Fruit fly (Drosophila melanogaster) whole organism, embryonic: ENCODE data around the gene Synd.

ENCODE experiments used
- Abd-B ChIP-seq: fragments of 200-800 bp; sonication (Bioruptor generic); optimal IDR thresholded peaks from 2 replicates; lab custom pipeline; 2018; ENCODE audit warnings: missing biosample characterization, mild to moderate bottlenecking, missing genetic modification characterization, moderate library complexity
- Asciz ChIP-seq: fragments of 200-800 bp; sonication (Bioruptor generic); optimal IDR thresholded peaks from 2 replicates; lab custom pipeline; 2017; ENCODE audit warnings: missing biosample characterization, mild to moderate bottlenecking, missing genetic modification characterization, missing genetic modification reagents
- Atf6 ChIP-seq: fragments of 200-800 bp; sonication (Bioruptor generic); IDR thresholded peaks from 2 replicates; pipeline ENCODE4 v1.3.6; 2022; ENCODE audit warnings: missing biosample characterization, missing genetic modification characterization
- BtbVII ChIP-seq: fragments of 200-800 bp; sonication (Bioruptor generic); optimal IDR thresholded peaks from 3 replicates; lab custom pipeline; 2017; ENCODE audit warnings: missing biosample characterization, mild to moderate bottlenecking, missing genetic modification characterization
- CG10209 ChIP-seq: fragments of 200-800 bp; sonication (Bioruptor generic); optimal IDR thresholded peaks from 3 replicates; lab custom pipeline; 2017; ENCODE audit warnings: missing biosample characterization, mild to moderate bottlenecking, missing genetic modification characterization, missing genetic modification reagents
- CG10431 ChIP-seq: fragments of 200-800 bp; sonication (Bioruptor generic); optimal IDR thresholded peaks from 3 replicates; lab custom pipeline; 2018; ENCODE audit warnings: missing biosample characterization, mild to moderate bottlenecking, missing genetic modification characterization
- CG13123 ChIP-seq: fragments of 200-800 bp; sonication (Bioruptor generic); optimal IDR thresholded peaks from 2 replicates; lab custom pipeline; 2016; ENCODE audit warnings: missing biosample characterization, missing genetic modification characterization
- CG14014 ChIP-seq: fragments of 200-800 bp; sonication (Bioruptor generic); IDR thresholded peaks from 2 replicates; pipeline ENCODE4 v1.3.6; 2022; ENCODE audit warnings: missing biosample characterization, missing genetic modification characterization
- CG4404 ChIP-seq: fragments of 200-800 bp; sonication (Bioruptor generic); IDR thresholded peaks from 2 replicates; pipeline ENCODE4 v1.3.6; 2022; ENCODE audit warnings: missing biosample characterization, missing genetic modification characterization
- CG5245 ChIP-seq: fragments of 200-800 bp; sonication (Bioruptor generic); optimal IDR thresholded peaks from 3 replicates; lab custom pipeline; 2016; ENCODE audit warnings: missing biosample characterization, missing genetic modification characterization
- CG6654 ChIP-seq: fragments of 200-800 bp; sonication (Bioruptor generic); optimal IDR thresholded peaks from 2 replicates; lab custom pipeline; 2017; ENCODE audit warnings: missing biosample characterization, mild to moderate bottlenecking, missing genetic modification characterization
- CG8281 ChIP-seq: fragments of 200-800 bp; sonication (Bioruptor generic); optimal IDR thresholded peaks from 2 replicates; lab custom pipeline; 2018; ENCODE audit warnings: missing biosample characterization, mild to moderate bottlenecking, missing genetic modification characterization, moderate library complexity
- CG9727 ChIP-seq: fragments of 200-800 bp; sonication (Bioruptor generic); optimal IDR thresholded peaks from 3 replicates; lab custom pipeline; 2017; ENCODE audit warnings: missing biosample characterization, mild to moderate bottlenecking, missing genetic modification characterization
- CkIIα-i1 ChIP-seq: fragments of 200-800 bp; sonication (Bioruptor generic); IDR thresholded peaks from 2 replicates; pipeline ENCODE4 v1.3.6; 2022; ENCODE audit warnings: missing biosample characterization, missing genetic modification characterization
- D ChIP-seq, 2 experiments: fragments of 200-800 bp in 1 of 2; fragments of >200 bp in 1 of 2; sonication (Bioruptor generic) in 1 of 2; optimal IDR thresholded peaks; 2 replicates in 1 of 2; 3 replicates in 1 of 2; lab custom pipeline; 2017; ENCODE audit warnings: mild to moderate bottlenecking in 1 of 2, missing biosample characterization in 1 of 2, missing genetic modification characterization in 1 of 2, missing genetic modification reagents in 1 of 2
- Dip3 ChIP-seq: fragments of 200-800 bp; sonication (Bioruptor generic); optimal IDR thresholded peaks from 3 replicates; lab custom pipeline; 2016; ENCODE audit warnings: missing biosample characterization, missing genetic modification characterization
- Ets65A ChIP-seq: fragments of 200-800 bp; sonication (Bioruptor generic); peaks from one replicate; lab custom pipeline; 2016; ENCODE audit warnings: missing biosample characterization, missing genetic modification characterization
- Fer2 ChIP-seq: fragments of 200-800 bp; sonication (Bioruptor generic); optimal IDR thresholded peaks from 2 replicates; lab custom pipeline; 2018; ENCODE audit warnings: missing biosample characterization, mild to moderate bottlenecking, missing genetic modification characterization, moderate library complexity
- Gsc ChIP-seq: fragments of 200-800 bp; sonication (Bioruptor generic); IDR thresholded peaks from 2 replicates; pipeline ENCODE4 v1.3.6; 2022; ENCODE audit warnings: missing biosample characterization, missing genetic modification characterization
- HLHmδ ChIP-seq: fragments of 200-800 bp; sonication (Bioruptor generic); optimal IDR thresholded peaks from 2 replicates; lab custom pipeline; 2018; ENCODE audit warnings: missing biosample characterization, mild to moderate bottlenecking, missing genetic modification characterization, moderate library complexity
- Hr51 ChIP-seq, 2 experiments: fragments of 200-800 bp; sonication (Bioruptor generic); optimal IDR thresholded peaks; 2 replicates in 1 of 2; 3 replicates in 1 of 2; lab custom pipeline; 2016 to 2018; ENCODE audit warnings: missing biosample characterization in 2 of 2, missing genetic modification characterization in 2 of 2, mild to moderate bottlenecking in 1 of 2, moderate library complexity in 1 of 2
- MBD-R2 ChIP-seq: fragments of 200-800 bp; sonication (Bioruptor generic); IDR thresholded peaks from 2 replicates; pipeline ENCODE4 v1.3.6; 2022; ENCODE audit warnings: missing biosample characterization, missing genetic modification characterization
- NFAT ChIP-seq: fragments of 200-800 bp; sonication (Bioruptor generic); IDR thresholded peaks from 2 replicates; pipeline ENCODE4 v1.3.6; 2022; ENCODE audit warnings: missing biosample characterization, missing genetic modification characterization
- Nf-YA ChIP-seq: fragments of 200-800 bp; sonication (Bioruptor generic); IDR thresholded peaks from 2 replicates; pipeline ENCODE4 v1.3.6; 2022; ENCODE audit warnings: missing biosample characterization, missing genetic modification characterization
- abd-A ChIP-seq: fragments of 200-800 bp; sonication (Bioruptor generic); optimal IDR thresholded peaks from 3 replicates; lab custom pipeline; 2019; ENCODE audit warnings: missing biosample characterization, mild to moderate bottlenecking, missing genetic modification characterization, moderate library complexity
- amos ChIP-seq: fragments of 200-800 bp; sonication (Bioruptor generic); IDR thresholded peaks from 2 replicates; pipeline ENCODE4 v1.3.6; 2022; ENCODE audit warnings: missing biosample characterization, missing genetic modification characterization; ENCODE audit not compliant: partially characterized antibody
- bab2 ChIP-seq: fragments of 200-800 bp; sonication (Bioruptor generic); optimal IDR thresholded peaks from 2 replicates; lab custom pipeline; 2016; ENCODE audit warnings: missing biosample characterization, missing genetic modification characterization
- bcd ChIP-seq: fragments of 200-800 bp; sonication (Bioruptor generic); optimal IDR thresholded peaks from 2 replicates; lab custom pipeline; 2017; ENCODE audit warnings: missing biosample characterization, mild to moderate bottlenecking, missing genetic modification characterization
- chn ChIP-seq: fragments of 200-800 bp; sonication (Bioruptor generic); optimal IDR thresholded peaks from 2 replicates; lab custom pipeline; 2016; ENCODE audit warnings: missing biosample characterization, missing genetic modification characterization
- crc ChIP-seq: fragments of 200-800 bp; sonication (Bioruptor generic); optimal IDR thresholded peaks from 2 replicates; lab custom pipeline; 2016; ENCODE audit warnings: missing biosample characterization, missing genetic modification characterization
- crol ChIP-seq: fragments of 200-800 bp; sonication (Bioruptor generic); IDR thresholded peaks from 2 replicates; pipeline ENCODE4 v1.3.6; 2022; ENCODE audit warnings: missing biosample characterization, missing genetic modification characterization
- disco-r ChIP-seq: fragments of 200-800 bp; sonication (Bioruptor generic); optimal IDR thresholded peaks from 2 replicates; lab custom pipeline; 2016; ENCODE audit warnings: missing biosample characterization, missing genetic modification characterization
- dm ChIP-seq: fragments of 200-800 bp; sonication (Bioruptor generic); optimal IDR thresholded peaks from 3 replicates; lab custom pipeline; 2016; ENCODE audit warnings: missing biosample characterization, missing genetic modification characterization
- dmrt11E ChIP-seq: fragments of 200-800 bp; sonication (Bioruptor generic); optimal IDR thresholded peaks from 3 replicates; lab custom pipeline; 2018; ENCODE audit warnings: missing biosample characterization, mild to moderate bottlenecking, missing genetic modification characterization, moderate library complexity
- fd64A ChIP-seq: fragments of 200-800 bp; sonication (Bioruptor generic); optimal IDR thresholded peaks from 3 replicates; lab custom pipeline; 2018; ENCODE audit warnings: missing biosample characterization, mild to moderate bottlenecking, missing genetic modification characterization
- fd96Cb ChIP-seq: fragments of 200-800 bp; sonication (Bioruptor generic); optimal IDR thresholded peaks from 2 replicates; lab custom pipeline; 2018; ENCODE audit warnings: missing biosample characterization, mild to moderate bottlenecking, missing genetic modification characterization, moderate library complexity
- fru ChIP-seq: fragments of >200 bp; optimal IDR thresholded peaks from 2 replicates; lab custom pipeline; 2017
- grn ChIP-seq: fragments of 200-800 bp; sonication (Bioruptor generic); optimal IDR thresholded peaks from 3 replicates; lab custom pipeline; 2017; ENCODE audit warnings: missing biosample characterization, missing genetic modification characterization
- gt ChIP-seq: fragments of 200-800 bp; sonication (Bioruptor generic); IDR thresholded peaks from 2 replicates; pipeline ENCODE4 v1.3.6; 2022; ENCODE audit warnings: missing biosample characterization, missing genetic modification characterization
- hth ChIP-seq: fragments of >200 bp; optimal IDR thresholded peaks from 2 replicates; lab custom pipeline; 2017; ENCODE audit warnings: inconsistent platforms
- lilli ChIP-seq: fragments of 200-800 bp; sonication (Bioruptor generic); optimal IDR thresholded peaks from 3 replicates; lab custom pipeline; 2016; ENCODE audit warnings: missing biosample characterization, missing genetic modification characterization
- luna ChIP-seq: fragments of 200-800 bp; sonication (Bioruptor generic); optimal IDR thresholded peaks from 2 replicates; lab custom pipeline; 2016; ENCODE audit warnings: missing biosample characterization, missing genetic modification characterization
- maf-S ChIP-seq: fragments of 200-800 bp; sonication (Bioruptor generic); optimal IDR thresholded peaks from 2 replicates; lab custom pipeline; 2016; ENCODE audit warnings: missing biosample characterization, missing genetic modification characterization
- nerfin-1 ChIP-seq: fragments of 200-800 bp; sonication (Bioruptor generic); optimal IDR thresholded peaks from 3 replicates; lab custom pipeline; 2019; ENCODE audit warnings: missing biosample characterization, mild to moderate bottlenecking, missing genetic modification characterization, moderate library complexity
- nerfin-2 ChIP-seq: fragments of 200-800 bp; sonication (Bioruptor generic); IDR thresholded peaks from 2 replicates; pipeline ENCODE4 v1.3.6; 2022; ENCODE audit warnings: missing biosample characterization, missing genetic modification characterization; ENCODE audit not compliant: partially characterized antibody
- ro ChIP-seq: fragments of 200-800 bp; sonication (Bioruptor generic); IDR thresholded peaks from 2 replicates; pipeline ENCODE4 v1.3.6; 2022; ENCODE audit warnings: missing biosample characterization, missing genetic modification characterization
- sens ChIP-seq: fragments of 200-800 bp; sonication (Bioruptor generic); peaks from one replicate; lab custom pipeline; 2016; ENCODE audit warnings: missing biosample characterization, missing genetic modification characterization
- sna ChIP-seq: fragments of 200-800 bp; sonication (Bioruptor generic); IDR thresholded peaks from 2 replicates; pipeline ENCODE4 v1.3.6; 2022; ENCODE audit warnings: missing biosample characterization, missing genetic modification characterization; ENCODE audit not compliant: partially characterized antibody
- sr ChIP-seq: fragments of 200-800 bp; sonication (Bioruptor generic); IDR thresholded peaks from 3 replicates; pipeline ENCODE4 v1.3.6; 2022; ENCODE audit warnings: missing biosample characterization, missing genetic modification characterization
- ssp ChIP-seq: fragments of 200-800 bp; sonication (Bioruptor generic); IDR thresholded peaks from 2 replicates; pipeline ENCODE4 v1.3.6; 2022; ENCODE audit warnings: missing biosample characterization, missing genetic modification characterization
- wdn ChIP-seq: fragments of 200-800 bp; sonication (Bioruptor generic); IDR thresholded peaks from 2 replicates; pipeline ENCODE4 v1.3.6; 2022; ENCODE audit warnings: missing biosample characterization, missing genetic modification characterization

Synd gene

DNA sequence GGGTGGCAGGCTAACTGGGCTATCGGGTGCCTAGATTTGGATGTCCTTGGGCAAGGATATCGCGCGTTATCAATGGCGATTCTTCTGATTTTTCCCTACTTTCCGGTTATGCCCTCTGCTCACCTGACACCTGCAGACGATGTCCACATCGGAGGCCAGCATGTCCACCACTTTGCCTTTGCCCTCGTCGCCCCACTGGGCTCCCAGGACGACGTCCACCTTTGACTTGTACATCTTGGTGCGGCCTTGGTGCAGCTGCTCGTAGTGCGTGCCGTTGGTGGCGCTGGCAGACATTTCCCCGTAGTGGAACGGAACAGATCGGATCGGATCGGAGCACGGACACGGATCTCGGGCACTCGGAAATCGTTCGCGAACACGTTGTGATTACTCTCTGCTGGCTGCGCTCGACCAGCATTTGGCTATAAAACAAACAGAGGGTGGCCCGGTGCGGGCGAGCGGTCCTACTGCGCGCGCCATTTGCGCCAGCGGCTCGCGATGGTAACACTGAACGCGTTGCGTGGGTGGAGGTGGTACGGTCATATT, 2.4 kb upstream of the Synd start, which contains the start of gene Adss (continued):
- no peak for TF ChIP-seq nerfin-2
- TF ChIP-seq luna (GFP tag; lab: Kevin White, UChicago): peak; percentile 21
- TF ChIP-seq sna (GFP tag; lab: Robert Waterston, UW): peak; percentile 34; the same call in 1 of the 2 replicates
- no peak for TF ChIP-seq CG13123 (GFP tag; lab: Kevin White, UChicago)
- TF ChIP-seq CG5245 (GFP tag; lab: Kevin White, UChicago): no peak
- no peak for TF ChIP-seq Asciz (GFP tag; lab: Kevin White, UChicago)
- TF ChIP-seq crol (GFP tag; lab: Robert Waterston, UW): no peak
- TF ChIP-seq D (optimal IDR thresholded peaks at IDR 0.05; lab: Kevin White, UChicago): peak; percentile 62
- no peak for TF ChIP-seq D (GFP tag; optimal IDR thresholded peaks at IDR 0.05; lab: Kevin White, UChicago)
- no peak for TF ChIP-seq fru (lab: Kevin White, UChicago)
- no peak for TF ChIP-seq fd96Cb
- TF ChIP-seq NFAT (GFP tag; lab: Robert Waterston, UW): peak; percentile 41; the same call in 1 of the 2 replicates
- TF ChIP-seq ro: no peak
- TF ChIP-seq MBD-R2: peak; percentile 70
- no peak for TF ChIP-seq hth (lab: Kevin White, UChicago)
- peak; percentile 49; the same call in 1 of the 2 replicates for TF ChIP-seq amos (GFP tag; lab: Robert Waterston, UW)
- TF ChIP-seq CG10209 (GFP tag; lab: Kevin White, UChicago): no peak
- TF ChIP-seq Nf-YA (GFP tag; lab: Robert Waterston, UW): no peak
- TF ChIP-seq sr (GFP tag; lab: Robert Waterston, UW): peak; percentile 98
- peak; percentile 12 for TF ChIP-seq nerfin-1
- no peak for TF ChIP-seq CkIIα-i1 (GFP tag; lab: Robert Waterston, UW)
- TF ChIP-seq Atf6 (GFP tag; lab: Robert Waterston, UW): peak; percentile 56; the same call in 1 of the 2 replicates
- peak; percentile 36 for TF ChIP-seq CG10431 (GFP tag; lab: Kevin White, UChicago)
- TF ChIP-seq CG14014: no peak
- no peak for TF ChIP-seq Fer2
- TF ChIP-seq fd64A (GFP tag; lab: Kevin White, UChicago): no peak
- TF ChIP-seq CG9727 (GFP tag; lab: Kevin White, UChicago): peak; percentile 33
- peak; percentile 94 for TF ChIP-seq HLHmδ
- TF ChIP-seq sens (GFP tag; lab: Kevin White, UChicago): peak; percentile 73
- TF ChIP-seq chn (GFP tag; lab: Kevin White, UChicago): peak; percentile 35
- TF ChIP-seq Dip3 (GFP tag; lab: Kevin White, UChicago): no peak
- peak; percentile 47 for TF ChIP-seq Abd-B (GFP tag; lab: Kevin White, UChicago)
- TF ChIP-seq Hr51 (GFP tag; optimal IDR thresholded peaks at IDR 0.05; lab: Kevin White, UChicago): no peak
- TF ChIP-seq CG6654 (GFP tag; lab: Kevin White, UChicago): no peak
- no peak for TF ChIP-seq ssp (GFP tag; lab: Robert Waterston, UW)
- peak; percentile 40; the same call in 1 of the 2 replicates for TF ChIP-seq wdn (GFP tag; lab: Robert Waterston, UW)
- peak; percentile 4 for TF ChIP-seq maf-S (GFP tag; lab: Kevin White, UChicago)
- TF ChIP-seq CG8281 (tag; lab: Kevin White, UChicago): no peak
- TF ChIP-seq crc (GFP tag; lab: Kevin White, UChicago): no peak
- no peak for TF ChIP-seq Gsc (GFP tag; lab: Robert Waterston, UW)
- TF ChIP-seq bab2 (GFP tag; lab: Kevin White, UChicago): no peak
- peak; percentile 9 for TF ChIP-seq disco-r
- TF ChIP-seq dmrt11E (tag; lab: Kevin White, UChicago): no peak
- peak; percentile 43 for TF ChIP-seq BtbVII (GFP tag; lab: Kevin White, UChicago)
- TF ChIP-seq gt: no peak
- peak; percentile 23 for TF ChIP-seq abd-A (tag; lab: Kevin White, UChicago)
- peak; percentile 93 for TF ChIP-seq grn (GFP tag; lab: Kevin White, UChicago)
- TF ChIP-seq CG4404 (GFP tag; lab: Robert Waterston, UW): no peak
- no peak for TF ChIP-seq Ets65A (GFP tag; lab: Kevin White, UChicago)
- TF ChIP-seq dm (GFP tag; lab: Kevin White, UChicago): peak; percentile 75
- TF ChIP-seq lilli: peak; percentile 45
- TF ChIP-seq bcd (GFP tag; lab: Kevin White, UChicago): peak; percentile 24
